Fruit fly (Drosophila melanogaster) whole organism, pupa: Measurements from ENCODE around the gene CG43843.
A peak's percentile ranks its signal among the peaks of the same experiment; 100 is the strongest.

Experiments
- CG13204 ChIP-seq: fragments of 200-800 bp; sonication (Bioruptor generic); optimal IDR thresholded peaks from 2 replicates; lab custom pipeline; 2018; ENCODE audit warnings: missing biosample characterization, mild to moderate bottlenecking, missing genetic modification characterization, moderate library complexity
- CG17806 ChIP-seq: fragments of 200-800 bp; sonication (Bioruptor generic); optimal IDR thresholded peaks from 2 replicates; lab custom pipeline; 2018; ENCODE audit warnings: missing biosample characterization, mild to moderate bottlenecking, missing genetic modification characterization, moderate library complexity
- CG32121 ChIP-seq: fragments of 200-800 bp; sonication (Bioruptor generic); IDR thresholded peaks from 2 replicates; pipeline ENCODE4 v1.3.6; 2022; ENCODE audit warnings: missing biosample characterization, missing genetic modification characterization
- CG4496 ChIP-seq: fragments of 200-800 bp; sonication (Bioruptor generic); IDR thresholded peaks from 3 replicates; pipeline ENCODE4 v1.3.6; 2022; ENCODE audit warnings: missing biosample characterization, missing genetic modification characterization
- CG8159 ChIP-seq: fragments of 200-800 bp; sonication (Bioruptor generic); optimal IDR thresholded peaks from 3 replicates; lab custom pipeline; 2018; ENCODE audit warnings: missing biosample characterization, mild to moderate bottlenecking, missing genetic modification characterization, moderate library complexity
- D1 ChIP-seq: fragments of 200-800 bp; sonication (Bioruptor generic); optimal IDR thresholded peaks from 2 replicates; lab custom pipeline; 2018; ENCODE audit warnings: missing biosample characterization, mild to moderate bottlenecking, missing genetic modification characterization, moderate library complexity
- Pif1B ChIP-seq: fragments of 200-800 bp; sonication (Bioruptor generic); optimal IDR thresholded peaks from 3 replicates; lab custom pipeline; 2016; ENCODE audit warnings: missing biosample characterization, missing genetic modification characterization

DNA sequence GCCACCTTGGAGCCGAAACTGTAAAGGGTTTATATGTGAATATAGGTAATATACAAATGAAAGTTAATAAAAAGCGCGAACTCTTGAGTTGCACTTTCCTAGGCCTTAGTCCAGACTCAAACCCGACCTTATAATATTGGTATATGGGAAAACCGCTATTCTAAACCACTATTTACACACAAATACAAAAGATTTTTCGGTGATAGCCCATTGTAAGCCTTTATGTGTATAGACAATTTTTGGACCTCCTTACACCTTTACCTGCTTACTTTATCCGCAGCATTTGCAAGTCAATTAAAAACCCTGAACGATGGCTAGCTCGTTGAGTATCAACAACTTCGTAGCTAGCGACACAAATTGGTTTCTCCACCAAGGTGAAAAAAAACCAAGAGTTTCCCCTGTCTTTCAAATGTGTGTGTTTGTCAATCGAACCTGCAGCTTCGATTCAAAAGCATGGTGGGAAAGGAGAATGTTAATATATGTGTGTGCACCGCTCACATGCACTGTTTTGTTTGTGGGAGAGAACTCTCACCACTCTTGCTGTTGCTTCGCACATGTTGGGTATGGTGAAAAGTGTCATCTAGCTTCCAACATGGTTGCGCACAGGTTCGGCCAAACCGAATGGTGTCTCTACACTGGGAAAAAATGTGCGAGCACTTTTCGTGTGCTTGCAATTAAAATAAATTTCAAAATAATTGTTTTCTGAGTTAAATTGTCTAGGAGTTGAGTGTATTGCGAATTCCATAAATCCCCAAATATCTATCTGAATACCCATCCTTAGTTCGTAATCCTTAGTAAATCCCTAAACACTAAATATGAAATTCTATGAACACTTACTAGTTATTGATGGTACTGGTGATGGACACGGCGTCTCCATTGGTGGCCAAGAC lies 46.7 kb upstream of the CG43843 start:
- peak; percentile 17 for TF ChIP-seq D1 (tag; lab: Kevin White, UChicago)
- peak; percentile 92 for TF ChIP-seq CG4496
- TF ChIP-seq Pif1B (GFP tag; lab: Kevin White, UChicago) = peak; percentile 71
- TF ChIP-seq CG17806 (tag; lab: Kevin White, UChicago) = peak; percentile 65
- TF ChIP-seq CG13204 (GFP tag; lab: Kevin White, UChicago) = no peak
- TF ChIP-seq CG32121 (GFP tag; lab: Robert Waterston, UW) = peak; percentile 82
- TF ChIP-seq CG8159 (tag; lab: Kevin White, UChicago) = peak; percentile 57
